Fruit fly (Drosophila melanogaster) Kc167 (cell line): ENCODE results near the gene CG1544.

ENCODE experiments used
- Myc ChIP-seq: fragments of >200 bp; optimal IDR thresholded peaks from 2 replicates; lab custom pipeline; 2017; ENCODE audit warnings: missing external identifiers
- Sin3A ChIP-seq: fragments of >200 bp; optimal IDR thresholded peaks from 2 replicates; lab custom pipeline; 2018; ENCODE audit warnings: missing external identifiers
- h ChIP-seq: fragments of >200 bp; optimal IDR thresholded peaks from 3 replicates; lab custom pipeline; 2018; ENCODE audit warnings: missing external identifiers
- insv ChIP-seq: fragments of >200 bp; optimal IDR thresholded peaks from 3 replicates; lab custom pipeline; 2018; ENCODE audit warnings: missing external identifiers
- psq ChIP-seq: fragments of >200 bp; optimal IDR thresholded peaks from 2 replicates; lab custom pipeline; 2017; ENCODE audit warnings: missing external identifiers
- ttk ChIP-seq: sonication (Bioruptor generic); optimal IDR thresholded peaks from 2 replicates; lab custom pipeline; 2017; ENCODE audit warnings: missing external identifiers

CG1544 gene

DNA sequence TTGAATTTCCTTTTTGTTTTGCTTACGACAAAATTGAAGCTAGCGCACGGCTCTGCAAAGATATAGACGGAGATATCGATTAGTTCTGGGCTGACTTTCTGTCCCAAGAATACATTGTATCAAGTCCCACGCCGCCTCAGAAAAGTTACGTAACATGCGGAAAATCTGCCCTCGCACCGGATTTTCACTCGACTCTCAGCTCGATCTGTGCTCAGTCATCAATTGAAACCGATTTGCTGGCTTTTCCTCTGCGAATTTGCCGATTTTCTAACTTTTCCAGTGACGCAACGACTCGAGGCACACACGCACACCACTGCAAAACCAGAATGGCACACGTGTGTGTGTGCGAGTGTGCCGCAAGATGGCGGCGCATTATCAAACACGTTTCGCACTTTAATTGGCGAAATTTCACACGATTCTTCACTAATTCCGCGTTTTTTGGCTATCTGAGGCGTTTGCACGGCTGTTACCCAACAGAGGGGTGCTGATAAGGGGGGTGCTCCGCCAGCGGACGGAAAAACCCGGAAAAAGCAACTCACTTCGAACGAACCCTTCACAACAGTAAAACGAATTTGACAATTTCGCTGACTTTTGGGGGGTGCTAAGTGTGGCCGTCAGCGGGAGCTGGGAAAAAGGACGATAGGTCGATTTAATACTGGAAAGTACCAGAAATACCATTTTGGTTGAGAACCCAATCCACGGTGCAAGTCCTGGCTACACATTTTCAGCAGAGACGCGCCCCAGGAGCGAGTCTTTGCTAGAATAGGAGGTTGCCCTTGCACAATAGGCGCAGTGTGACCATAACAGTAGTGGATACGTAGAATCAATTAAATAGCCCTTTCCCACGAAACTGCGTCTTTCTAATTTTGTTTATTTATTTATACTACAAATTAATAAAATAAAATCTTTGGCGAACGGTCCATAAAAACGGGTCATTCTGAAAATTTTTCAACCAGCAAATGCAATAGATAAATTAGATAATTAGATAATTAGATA lies 22.6 kb downstream of the CG1544 start, which contains the start of gene ATPsynC:
Gene ATPsynC (minus strand): TSS at position 634 of the 996 bp plus-strand sequence.
- TF ChIP-seq ttk (lab: Kevin White, UChicago) (no peak), Myc (no peak), psq (lab: Kevin White, UChicago) (no peak), h (lab: Kevin White, UChicago) (no peak), insv (lab: Kevin White, UChicago) (no peak), Sin3A (lab: Kevin White, UChicago) (no peak)

DNA sequence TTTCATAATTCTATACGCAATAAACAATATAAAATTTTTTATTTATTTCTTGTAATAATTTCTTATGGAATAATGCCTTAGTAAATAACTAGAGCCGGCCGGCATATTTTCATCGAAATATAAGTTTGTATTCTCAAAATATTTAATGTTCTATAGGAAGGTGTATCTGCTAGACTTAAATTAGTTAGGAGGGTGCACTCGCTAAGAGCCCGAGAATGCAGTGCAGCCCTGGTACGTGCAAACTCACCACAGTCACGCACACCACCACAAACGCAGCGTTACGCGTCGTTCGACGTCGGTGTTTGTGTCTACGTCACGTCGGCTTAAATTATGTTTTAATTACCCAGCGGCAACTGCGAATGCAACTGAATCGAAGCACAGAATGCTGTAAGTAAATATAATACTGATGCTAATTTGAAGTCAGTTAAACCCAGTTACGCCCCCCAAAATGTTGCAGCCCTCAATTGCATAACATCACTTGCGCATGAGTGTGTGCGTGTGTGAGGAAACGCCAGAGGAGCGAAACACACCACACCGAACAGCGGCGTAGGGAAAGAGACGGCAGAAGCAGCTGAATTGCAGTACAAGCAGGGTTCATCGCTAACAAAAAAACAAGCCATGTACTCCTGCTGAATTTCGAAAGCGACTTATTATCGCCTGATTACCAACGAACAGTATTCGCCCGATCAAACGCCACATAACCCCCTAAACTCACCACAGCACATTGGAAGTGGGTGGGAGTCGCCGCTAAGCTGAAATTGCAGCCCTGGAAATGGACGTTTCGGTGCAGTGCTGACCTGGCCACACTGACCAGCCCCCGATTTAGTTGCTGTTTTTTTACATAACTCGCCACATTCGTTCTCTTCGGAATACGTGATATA lies 24.0 kb downstream of the CG1544 start, which contains the start of gene CG12054:
Gene CG12054 (plus strand): TSS at position 247 of the 881 bp plus-strand sequence.
- TF ChIP-seq psq (lab: Kevin White, UChicago) (no peak), ttk (lab: Kevin White, UChicago) (no peak), insv (lab: Kevin White, UChicago) (no peak), Myc (no peak), Sin3A (lab: Kevin White, UChicago) (no peak), h (lab: Kevin White, UChicago) (no peak)

DNA sequence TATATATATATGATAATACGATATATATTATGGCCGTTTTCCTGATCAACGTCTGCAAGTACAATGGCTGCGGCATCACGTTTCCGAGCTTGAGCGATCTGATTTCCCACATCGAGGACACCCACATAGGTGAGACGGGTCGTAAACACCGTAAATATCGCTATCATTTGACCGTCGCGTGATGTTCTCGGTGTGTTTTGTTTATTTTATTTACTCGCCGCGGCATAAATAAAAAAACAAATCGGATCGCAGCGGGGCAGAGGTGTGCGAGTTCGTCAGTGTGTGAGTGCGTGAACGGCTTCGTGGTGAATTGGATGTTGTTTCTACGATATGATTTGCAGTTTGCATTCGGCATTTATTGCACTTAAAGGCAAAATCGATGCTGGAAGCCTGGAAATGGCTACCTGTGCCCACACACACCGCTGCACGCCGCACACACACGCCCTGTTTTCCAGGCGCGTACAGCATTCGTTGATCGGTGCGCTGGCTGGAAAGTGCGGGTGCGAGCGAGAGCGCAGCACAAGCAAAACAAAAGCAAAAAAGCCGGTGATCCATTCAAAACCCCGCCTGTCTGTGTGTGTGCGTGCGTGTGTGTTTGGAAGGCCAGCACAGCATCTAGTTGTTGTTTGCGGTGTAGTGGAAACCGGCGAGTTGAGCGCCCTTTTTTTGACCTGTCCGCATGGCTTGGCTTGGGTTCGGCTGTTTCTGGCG lies 24.8 kb downstream of the CG1544 start:
- TF ChIP-seq h (lab: Kevin White, UChicago) (no peak), ttk (lab: Kevin White, UChicago) (no peak), psq (lab: Kevin White, UChicago) (no peak), Sin3A (lab: Kevin White, UChicago) (no peak), Myc (no peak), insv (lab: Kevin White, UChicago) (no peak)

DNA sequence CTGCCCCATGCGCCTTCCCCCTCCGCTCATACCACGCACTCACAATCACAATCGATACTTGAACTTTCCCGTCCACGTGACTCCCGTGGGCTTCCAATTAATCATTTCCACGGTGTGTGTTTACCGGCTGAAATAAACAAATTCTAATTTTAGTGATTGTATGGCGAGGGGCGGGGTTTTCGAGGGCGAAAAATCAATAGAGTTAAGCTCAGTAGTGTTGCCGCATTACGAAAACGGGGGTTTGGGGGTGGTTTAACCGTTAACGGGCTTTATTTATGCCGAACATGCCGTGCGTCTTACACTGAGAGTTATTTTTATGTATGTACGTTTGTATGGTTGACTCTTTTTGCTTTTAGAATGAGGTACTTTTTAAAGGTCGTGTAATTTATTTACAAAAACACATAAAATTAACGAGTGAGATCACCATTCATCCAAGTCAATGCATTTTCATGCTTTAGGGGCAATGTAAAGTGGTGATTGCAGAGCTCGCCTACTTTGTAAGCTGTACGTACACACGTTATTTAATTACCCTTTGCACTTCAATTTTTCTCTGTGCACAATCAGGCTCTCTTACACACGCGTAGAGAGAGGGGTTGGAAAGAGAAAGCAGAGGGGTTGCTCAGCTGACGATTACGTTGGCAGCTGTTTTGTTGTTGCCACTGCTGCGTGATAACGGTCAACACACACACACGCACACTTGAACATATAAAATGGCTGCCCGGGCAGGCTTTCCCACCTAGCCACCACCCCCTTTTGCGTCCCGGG lies 25.6 kb downstream of the CG1544 start:
- no peak for TF ChIP-seq Myc
- no peak for TF ChIP-seq psq (lab: Kevin White, UChicago)
- TF ChIP-seq h (lab: Kevin White, UChicago), result no peak
- TF ChIP-seq ttk (lab: Kevin White, UChicago), result no peak
- no peak for TF ChIP-seq insv (lab: Kevin White, UChicago)
- TF ChIP-seq Sin3A (lab: Kevin White, UChicago), result no peak

DNA sequence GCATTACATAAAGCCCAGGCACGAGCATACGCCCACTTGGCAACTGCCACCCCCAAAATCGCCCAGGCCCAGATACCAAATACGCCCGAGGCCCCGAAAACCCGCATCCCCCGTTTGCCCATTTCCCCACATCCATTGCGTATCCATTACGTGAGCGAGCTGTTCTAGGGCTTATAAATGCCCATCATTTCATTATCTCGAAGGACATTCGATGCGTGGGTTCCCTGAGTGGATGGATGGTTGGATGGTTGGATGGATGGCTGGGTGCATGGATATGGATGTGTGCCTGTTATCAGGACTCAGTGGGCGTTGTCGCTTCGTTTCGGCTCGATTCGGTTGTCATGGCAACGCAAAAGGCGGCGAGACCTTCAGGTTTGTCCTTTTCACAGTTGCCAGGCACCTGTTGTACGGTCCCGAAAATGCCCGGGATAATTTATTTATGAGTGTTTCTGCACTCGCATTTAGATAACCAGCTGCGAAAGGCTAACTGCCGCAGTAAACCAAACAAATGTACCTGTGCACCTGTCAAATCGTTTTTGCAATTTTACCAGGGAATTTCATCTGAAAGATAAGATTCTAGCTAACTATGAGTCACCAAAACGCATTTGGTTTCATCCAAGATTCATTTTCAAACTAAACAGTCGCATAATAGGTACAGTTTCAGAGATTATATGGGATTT lies 26.3 kb downstream of the CG1544 start:
- TF ChIP-seq Myc, result no peak
- no peak for TF ChIP-seq insv (lab: Kevin White, UChicago)
- no peak for TF ChIP-seq Sin3A (lab: Kevin White, UChicago)
- TF ChIP-seq ttk (lab: Kevin White, UChicago), result no peak
- no peak for TF ChIP-seq h (lab: Kevin White, UChicago)
- no peak for TF ChIP-seq psq (lab: Kevin White, UChicago)

DNA sequence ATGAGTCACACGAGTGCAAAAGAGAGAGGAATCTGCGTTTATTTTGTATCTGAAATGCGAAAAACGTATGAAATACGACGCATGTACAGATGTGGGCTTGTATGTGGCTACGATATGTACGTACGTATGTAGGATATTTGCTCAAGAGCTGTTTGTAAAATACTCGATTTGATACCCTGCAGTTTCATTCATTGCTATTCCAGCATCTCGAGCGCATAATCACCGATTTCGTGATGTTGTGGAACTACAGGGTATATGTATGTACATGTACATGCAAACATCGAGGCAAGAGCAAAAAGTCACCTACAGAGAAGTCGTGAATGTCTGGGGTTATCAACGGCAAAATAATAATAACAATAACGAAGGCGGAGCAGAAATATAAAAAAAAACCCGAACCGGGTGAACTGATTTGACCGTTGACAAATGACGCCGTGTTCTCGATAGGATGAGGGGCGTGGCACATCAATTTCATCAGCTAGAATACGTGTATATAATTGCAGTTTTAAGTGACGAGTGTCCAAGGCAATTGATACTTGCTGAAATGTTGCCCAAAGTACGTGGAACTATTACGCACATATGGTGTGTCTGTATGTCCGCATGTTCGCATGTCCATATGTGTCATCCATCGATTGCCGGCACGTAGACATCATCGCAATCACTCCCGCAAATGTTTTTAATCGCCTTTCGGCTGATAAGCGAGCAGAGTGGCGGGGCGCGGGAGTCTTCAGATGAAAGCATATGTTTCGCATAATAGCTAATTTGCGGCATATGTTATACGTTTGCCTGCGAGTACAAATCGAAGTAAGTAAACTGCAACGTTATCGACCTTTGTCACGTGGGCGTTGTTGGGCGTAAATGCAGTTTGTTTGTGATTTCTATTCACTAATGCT lies 27.5 kb downstream of the CG1544 start:
- TF ChIP-seq ttk (lab: Kevin White, UChicago) (no peak), Myc (no peak), Sin3A (lab: Kevin White, UChicago) (no peak), h (lab: Kevin White, UChicago) (no peak), psq (lab: Kevin White, UChicago) (no peak), insv (lab: Kevin White, UChicago) (no peak)

DNA sequence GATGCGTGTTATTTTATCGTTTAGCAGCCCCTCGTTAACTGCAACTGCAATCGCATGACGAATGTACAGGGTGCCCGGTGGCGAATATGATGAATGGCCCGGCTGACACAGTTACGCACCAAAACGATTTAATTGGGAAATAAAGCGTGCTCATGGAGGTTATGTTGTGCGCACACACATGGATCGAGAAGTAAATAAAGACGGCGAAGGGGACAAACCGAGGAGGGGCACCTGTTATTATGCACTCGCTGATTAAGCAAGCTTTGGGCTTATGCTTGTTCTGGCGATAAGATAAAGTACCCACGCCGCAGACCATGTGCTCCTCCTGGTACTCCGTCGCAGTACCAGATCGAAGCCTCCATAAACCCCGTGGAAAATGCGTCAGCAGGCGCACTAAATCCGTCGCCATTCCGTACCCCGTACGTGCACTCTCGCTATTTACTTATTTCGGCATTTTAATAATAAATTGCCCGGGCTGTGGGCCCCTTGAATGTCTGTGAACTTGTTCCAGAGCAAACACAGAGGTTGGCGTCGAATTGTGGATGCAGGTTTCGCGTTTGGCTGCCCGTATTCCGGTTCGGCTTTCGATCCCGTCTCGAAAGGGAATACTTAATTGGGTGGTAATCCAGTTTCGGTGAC lies 28.4 kb downstream of the CG1544 start:
- TF ChIP-seq psq (lab: Kevin White, UChicago) (no peak), Myc (no peak), ttk (lab: Kevin White, UChicago) (no peak), h (lab: Kevin White, UChicago) (no peak), Sin3A (lab: Kevin White, UChicago) (no peak), insv (lab: Kevin White, UChicago) (no peak)

DNA sequence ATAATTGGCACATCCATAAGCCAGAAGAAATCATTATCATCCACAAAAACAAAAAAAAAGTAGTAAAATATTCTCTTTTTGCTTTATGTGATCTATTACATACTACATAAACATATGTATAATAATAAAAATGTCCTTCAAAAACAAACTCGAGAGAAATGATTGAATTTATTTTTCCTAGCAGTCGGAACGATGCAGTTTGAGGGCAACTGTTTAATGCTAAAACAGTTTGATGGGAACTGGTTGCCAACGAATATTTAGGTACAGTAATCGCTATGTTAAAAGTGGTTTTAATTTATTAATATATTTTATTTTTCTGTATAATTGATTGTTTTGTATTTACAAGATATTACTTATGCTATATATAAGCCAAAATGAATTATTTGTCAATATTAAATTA lies 34.4 kb downstream of the CG1544 start:
- no peak for TF ChIP-seq h (lab: Kevin White, UChicago)
- no peak for TF ChIP-seq Sin3A (lab: Kevin White, UChicago)
- TF ChIP-seq Myc, result no peak
- TF ChIP-seq ttk (lab: Kevin White, UChicago), result no peak
- TF ChIP-seq insv (lab: Kevin White, UChicago), result no peak
- TF ChIP-seq psq (lab: Kevin White, UChicago), result no peak
